Worm (Caenorhabditis elegans): ENCODE data around the gene enee-1.

DNA sequence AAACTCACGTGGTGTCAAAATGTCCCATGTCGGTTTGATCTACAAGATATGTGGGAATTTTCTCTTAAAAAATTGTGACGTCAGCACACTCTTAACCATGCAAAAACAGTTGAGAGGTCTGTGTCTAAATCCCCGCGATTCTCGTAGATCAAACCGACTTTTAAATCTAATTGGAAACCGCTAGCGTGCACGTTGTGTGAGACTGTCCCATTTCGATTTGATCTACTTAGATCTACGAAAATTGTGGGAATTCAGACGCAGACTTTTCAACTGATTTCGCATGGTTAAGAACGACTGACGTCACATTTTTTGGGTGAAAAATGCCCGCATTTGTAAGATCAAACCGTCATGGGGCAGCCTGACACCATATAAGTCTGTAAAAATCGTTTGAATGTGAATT lies 33.4 kb downstream of the enee-1 start:
- TF ChIP-seq zip-5 (tag; optimal IDR thresholded peaks at IDR 0.05) (no peak), odd-2 (tag; optimal IDR thresholded peaks at IDR 0.05) (no peak), tbx-2 (tag; optimal IDR thresholded peaks at IDR 0.05) (no peak), sox-4 (tag; optimal IDR thresholded peaks at IDR 0.05) (no peak), unc-42 (tag; optimal IDR thresholded peaks at IDR 0.05) (no peak), npax-4 (tag; optimal IDR thresholded peaks at IDR 0.05) (no peak), ets-4 (tag; optimal IDR thresholded peaks at IDR 0.05) (no peak), fax-1 (tag; optimal IDR thresholded peaks at IDR 0.05) (no peak), rnt-1 (tag; optimal IDR thresholded peaks at IDR 0.05) (no peak)

Data from whole organism, late embryonic.